Worm (Caenorhabditis elegans) whole organism, L1 larva: Measurements from ENCODE around the gene T04B2.3.

Experiments
- ama-1 ChIP-seq: fragments of 150-350 bp; optimal IDR thresholded peaks from 2 replicates; lab custom pipeline; 2014
- ceh-82 ChIP-seq, 3 experiments: fragments of 150-350 bp in 1 of 3; sonication (generic microtip) in 2 of 3; optimal IDR thresholded peaks; 2 replicates each; lab custom pipeline; 2014 to 2017; ENCODE audit warnings: missing biosample characterization in 3 of 3, missing genetic modification characterization in 3 of 3
- lin-13 ChIP-seq: fragments of 150-350 bp; optimal IDR thresholded peaks from 2 replicates; lab custom pipeline; 2014; ENCODE audit warnings: missing biosample characterization, missing genetic modification reagents, missing genetic modification characterization
- lin-15B ChIP-seq: fragments of 150-350 bp; sonication (generic microtip); optimal IDR thresholded peaks from 3 replicates; lab custom pipeline; 2014; ENCODE audit warnings: missing biosample characterization, missing genetic modification characterization
- lin-39 ChIP-seq: fragments of 150-350 bp; optimal IDR thresholded peaks from 2 replicates; lab custom pipeline; 2014; ENCODE audit warnings: missing biosample characterization, missing genetic modification reagents, missing genetic modification characterization
- unc-130 ChIP-seq: fragments of 150-350 bp; optimal IDR thresholded peaks from 2 replicates; lab custom pipeline; 2017; ENCODE audit warnings: missing biosample characterization, missing genetic modification characterization, inconsistent platforms

- TF ChIP-seq unc-130 (tag; lab: Kevin White, UChicago) = no peak
- no peak for TF ChIP-seq lin-15B (tag; lab: Kevin White, UChicago)
- TF ChIP-seq lin-13 (GFP tag; lab: Kevin White, UChicago) = no peak
- no peak for TF ChIP-seq ceh-82 (tag; optimal IDR thresholded peaks at IDR 0.05; lab: Kevin White, UChicago)
- no peak for TF ChIP-seq lin-39 (tag; lab: Kevin White, UChicago)
- TF ChIP-seq ama-1 (lab: Kevin White, UChicago) = no peak
Observed at ce11 chrIV:10026129-10026528, 21.1 kb upstream of the T04B2.3 start.
